Worm (Caenorhabditis elegans): ENCODE data around the gene gkow-1.

Gene gkow-1

ce11 chrIV:10373772-10374288 lies 15.9 kb downstream of the gkow-1 start, which contains the start of gene mpz-5 (continued):
- TF ChIP-seq hlh-26 (GFP tag; conservative IDR thresholded peaks at IDR 0.05), result no peak
- no peak for TF ChIP-seq mes-4 (tag; optimal IDR thresholded peaks at IDR 0.05)
- no peak for TF ChIP-seq ceh-91 (GFP tag; IDR thresholded peaks at IDR 0.05)
- TF ChIP-seq Y95B8A.8 (GFP tag; IDR thresholded peaks at IDR 0.05), result no peak
- peak; percentile 22 for TF ChIP-seq tbp1 (GFP tag; optimal IDR thresholded peaks at IDR 0.05)
- 0 out of 2 replicates have a peak, but pooled peaks have one; percentile 45 for TF ChIP-seq hsf-1 (GFP tag; IDR thresholded peaks at IDR 0.05)
- TF ChIP-seq F52B5.7 (tag; optimal IDR thresholded peaks at IDR 0.05), result no peak
- no peak for TF ChIP-seq repo-1 (tag; optimal IDR thresholded peaks at IDR 0.05)
- TF ChIP-seq dpff-1 (tag; optimal IDR thresholded peaks at IDR 0.05), result no peak
- TF ChIP-seq efl-1 (GFP tag; optimal IDR thresholded peaks at IDR 0.05), result no peak
- TF ChIP-seq F37B4.10 (GFP tag; IDR thresholded peaks at IDR 0.05), result no peak
- TF ChIP-seq F49E8.2 (tag; optimal IDR thresholded peaks at IDR 0.05; ENCODE audit: insufficient read depth), result peak; percentile 12
- TF ChIP-seq let-526 (GFP tag; IDR thresholded peaks at IDR 0.05), result no peak
- no peak for TF ChIP-seq xnd-1 (tag; optimal IDR thresholded peaks at IDR 0.05)
- TF ChIP-seq lag-1 (GFP tag; IDR thresholded peaks at IDR 0.05), result no peak
- peak; percentile 41 for TF ChIP-seq attf-5 (GFP tag; optimal IDR thresholded peaks at IDR 0.05)
- no peak for TF ChIP-seq unc-62 (GFP tag; optimal IDR thresholded peaks at IDR 0.05)
- no peak for TF ChIP-seq sptf-2 (GFP tag; optimal IDR thresholded peaks at IDR 0.05)
- peak; percentile 69 for TF ChIP-seq mcd-1 (GFP tag; IDR thresholded peaks at IDR 0.05)
- peak; percentile 57 for TF ChIP-seq ZK185.1 (tag; optimal IDR thresholded peaks at IDR 0.05; ENCODE audit: poor library complexity, severe bottlenecking)
- TF ChIP-seq madf-6 (GFP tag; IDR thresholded peaks at IDR 0.05), result peak; percentile 54; the same call in 1 of the 2 replicates
- no peak for TF ChIP-seq zim-3 (tag; optimal IDR thresholded peaks at IDR 0.05)
- no peak for TF ChIP-seq nhr-179 (tag; optimal IDR thresholded peaks at IDR 0.05)
- no peak for TF ChIP-seq ceh-40 (GFP tag; IDR thresholded peaks at IDR 0.05)
- TF ChIP-seq nfya-2 (GFP tag; IDR thresholded peaks at IDR 0.05), result no peak
- no peak for TF ChIP-seq ceh-79 (tag; optimal IDR thresholded peaks at IDR 0.05)
- no peak for TF ChIP-seq F57C9.4 (tag; optimal IDR thresholded peaks at IDR 0.05)
- 0 out of 2 replicates have a peak, but pooled peaks have one; percentile 10 for TF ChIP-seq Y56A3A.18 (GFP tag; IDR thresholded peaks at IDR 0.05)
- no peak for TF ChIP-seq B0035.1 (tag; optimal IDR thresholded peaks at IDR 0.05)
- TF ChIP-seq let-607 (tag; optimal IDR thresholded peaks at IDR 0.05), result peak in 1 of 2 experiments; percentile 49
- peak; percentile 7 for TF ChIP-seq madf-10 (tag; optimal IDR thresholded peaks at IDR 0.05)
- peak; percentile 50 for TF ChIP-seq hmg-1.2 (GFP tag; IDR thresholded peaks at IDR 0.05)
- TF ChIP-seq nhr-27 (tag; optimal IDR thresholded peaks at IDR 0.05), result no peak
- TF ChIP-seq nhr-80 (tag; optimal IDR thresholded peaks at IDR 0.05), result no peak
- TF ChIP-seq madf-8 (GFP tag; conservative IDR thresholded peaks at IDR 0.05), result no peak
- TF ChIP-seq bed-2 (GFP tag; IDR thresholded peaks at IDR 0.05), result no peak
- TF ChIP-seq ztf-6 (GFP tag; IDR thresholded peaks at IDR 0.05), result no peak
- no peak for TF ChIP-seq snpc-3.4 (tag; optimal IDR thresholded peaks at IDR 0.05)
- no peak for TF ChIP-seq ets-4 (GFP tag; optimal IDR thresholded peaks at IDR 0.05)
- peak; percentile 46; the same call in 1 of the 2 replicates for TF ChIP-seq B0336.3 (GFP tag; IDR thresholded peaks at IDR 0.05)
- TF ChIP-seq C17E4.6 (GFP tag; IDR thresholded peaks at IDR 0.05), result no peak
- no peak for TF ChIP-seq B0261.1 (tag; optimal IDR thresholded peaks at IDR 0.05)
- TF ChIP-seq gei-17 (GFP tag; optimal IDR thresholded peaks at IDR 0.05), result no peak
- TF ChIP-seq ceh-100 (GFP tag; IDR thresholded peaks at IDR 0.05), result no peak
- TF ChIP-seq hlh-12 (tag; optimal IDR thresholded peaks at IDR 0.05), result no peak
- no peak for TF ChIP-seq nfya-1 (tag; optimal IDR thresholded peaks at IDR 0.05; ENCODE audit: borderline replicate concordance, insufficient read depth)
- TF ChIP-seq F23B12.7 (tag; optimal IDR thresholded peaks at IDR 0.05; ENCODE audit: insufficient read depth), result peak; percentile 52
- no peak for TF ChIP-seq pha-4 (tag; optimal IDR thresholded peaks at IDR 0.05)
